Worm (Caenorhabditis elegans) whole organism, young adult: ENCODE measurements around the gene sre-55.

Source experiments
- B0336.3 ChIP-seq: fragments of 200-800 bp; sonication (Bioruptor generic); IDR thresholded peaks from 2 replicates; pipeline ENCODE4 v1.3.6; 2022; ENCODE audit warnings: missing genetic modification characterization, missing compliant biosample characterization
- C17E4.6 ChIP-seq: fragments of 200-800 bp; sonication (Bioruptor generic); IDR thresholded peaks from 2 replicates; pipeline ENCODE4 v1.3.6; 2022; ENCODE audit warnings: missing genetic modification reagents, missing genetic modification characterization, missing compliant biosample characterization
- F23B12.7 ChIP-seq: sonication (generic microtip); optimal IDR thresholded peaks from 2 replicates; lab custom pipeline; 2017; ENCODE audit warnings: missing genetic modification characterization, mild to moderate bottlenecking, missing compliant biosample characterization, antibody characterized with exemption, moderate library complexity; ENCODE audit not compliant: insufficient read depth
- F33H1.4 ChIP-seq: fragments of 200-800 bp; sonication (Bioruptor generic); IDR thresholded peaks from 2 replicates; pipeline ENCODE4 v1.3.6; 2022; ENCODE audit warnings: missing genetic modification reagents, missing genetic modification characterization, missing compliant biosample characterization
- Y53G8AR.9 ChIP-seq: fragments of 200-800 bp; sonication (Bioruptor generic); conservative IDR thresholded peaks from 2 replicates; pipeline ENCODE4 v1.3.6; 2022; ENCODE audit warnings: missing genetic modification reagents, missing genetic modification characterization, missing compliant biosample characterization
- Y79H2A.3 ChIP-seq: fragments of 200-800 bp; sonication (Bioruptor generic); conservative IDR thresholded peaks from 2 replicates; pipeline ENCODE4 v1.3.6; 2022; ENCODE audit warnings: missing genetic modification reagents, missing genetic modification characterization, missing compliant biosample characterization
- ama-1 ChIP-seq, 3 experiments: fragments of 150-350 bp in 1 of 3; sonication (generic microtip) in 2 of 3; optimal IDR thresholded peaks; 2 replicates each; lab custom pipeline; 2014 to 2018; ENCODE audit warnings: missing biosample characterization in 2 of 3, missing genetic modification characterization in 2 of 3, missing genetic modification reagents in 2 of 3
- attf-3 ChIP-seq: fragments of 200-800 bp; sonication (Bioruptor generic); conservative IDR thresholded peaks from 2 replicates; pipeline ENCODE4 v1.3.6; 2022; ENCODE audit warnings: missing genetic modification reagents, missing genetic modification characterization, missing compliant biosample characterization
- attf-6 ChIP-seq: fragments of 200-800 bp; sonication (Bioruptor generic); IDR thresholded peaks from 2 replicates; pipeline ENCODE4 v1.3.6; 2022; ENCODE audit warnings: missing genetic modification reagents, missing genetic modification characterization, missing compliant biosample characterization
- ccch-3 ChIP-seq: fragments of 200-800 bp; sonication (Bioruptor generic); optimal IDR thresholded peaks from 2 replicates; lab custom pipeline; 2018; ENCODE audit warnings: mild to moderate bottlenecking, missing genetic modification characterization, missing compliant biosample characterization
- cebp-1 ChIP-seq, 2 experiments: fragments of 200-800 bp in 1 of 2; sonication (Bioruptor generic) in 1 of 2; sonication (generic microtip) in 1 of 2; IDR thresholded peaks in 1 of 2; optimal IDR thresholded peaks in 1 of 2; 2 replicates each; pipeline versions ENCODE4 v1.3.6 to Lab custom; 2017 to 2022; ENCODE audit warnings: missing compliant biosample characterization in 2 of 2, missing genetic modification characterization in 2 of 2, mild to moderate bottlenecking in 1 of 2, missing genetic modification reagents in 1 of 2, moderate library complexity in 1 of 2
- chd-7 ChIP-seq: sonication (generic microtip); optimal IDR thresholded peaks from 2 replicates; lab custom pipeline; 2016; ENCODE audit warnings: mild to moderate bottlenecking, missing genetic modification characterization, moderate library complexity, missing compliant biosample characterization
- die-1 ChIP-seq: sonication (generic microtip); optimal IDR thresholded peaks from 2 replicates; lab custom pipeline; 2016; ENCODE audit warnings: missing genotype, mild to moderate bottlenecking, missing genetic modification characterization, missing compliant biosample characterization
- dox-1 ChIP-seq: fragments of 200-800 bp; sonication (Bioruptor generic); IDR thresholded peaks from 2 replicates; pipeline ENCODE4 v1.3.6; 2022; ENCODE audit warnings: missing genetic modification reagents, missing genetic modification characterization, missing compliant biosample characterization
- dpff-1 ChIP-seq: sonication (generic microtip); optimal IDR thresholded peaks from 2 replicates; lab custom pipeline; 2017; ENCODE audit warnings: mild to moderate bottlenecking, missing genetic modification characterization, missing compliant biosample characterization
- dpl-1 ChIP-seq: fragments of 150-350 bp; optimal IDR thresholded peaks from 2 replicates; lab custom pipeline; 2014; ENCODE audit warnings: missing biosample characterization, missing genetic modification reagents, missing genetic modification characterization
- ets-4 ChIP-seq: fragments of 200-800 bp; sonication (Bioruptor generic); optimal IDR thresholded peaks from 2 replicates; lab custom pipeline; 2018; ENCODE audit warnings: mild to moderate bottlenecking, missing genetic modification characterization, missing compliant biosample characterization
- him-1 ChIP-seq: sonication (generic microtip); optimal IDR thresholded peaks from 2 replicates; lab custom pipeline; 2016; ENCODE audit warnings: missing genotype, missing genetic modification reagents, missing genetic modification characterization, missing compliant biosample characterization
- hlh-26 ChIP-seq: fragments of 200-800 bp; sonication (Bioruptor generic); conservative IDR thresholded peaks from 2 replicates; pipeline ENCODE4 v1.3.6; 2022; ENCODE audit warnings: missing genetic modification reagents, missing genetic modification characterization, missing compliant biosample characterization
- hmg-1.2 ChIP-seq: fragments of 200-800 bp; sonication (Bioruptor generic); IDR thresholded peaks from 2 replicates; pipeline ENCODE4 v1.3.6; 2022; ENCODE audit warnings: missing genetic modification reagents, missing genetic modification characterization, missing compliant biosample characterization
- let-607 ChIP-seq, 2 experiments: fragments of 200-800 bp in 1 of 2; sonication (Bioruptor generic) in 1 of 2; sonication (generic microtip) in 1 of 2; optimal IDR thresholded peaks; 2 replicates each; lab custom pipeline; 2016 to 2018; ENCODE audit warnings: mild to moderate bottlenecking in 2 of 2, missing compliant biosample characterization in 2 of 2, missing genetic modification characterization in 2 of 2, moderate library complexity in 2 of 2, missing genotype in 1 of 2
- lin-54 ChIP-seq: fragments of 200-800 bp; sonication (Bioruptor generic); optimal IDR thresholded peaks from 2 replicates; lab custom pipeline; 2018; ENCODE audit warnings: mild to moderate bottlenecking, missing genetic modification characterization, missing compliant biosample characterization
- lir-1 ChIP-seq: fragments of 200-800 bp; sonication (Bioruptor generic); conservative IDR thresholded peaks from 2 replicates; pipeline ENCODE4 v1.3.6; 2022; ENCODE audit warnings: missing genetic modification reagents, missing genetic modification characterization, missing compliant biosample characterization
- madf-3 ChIP-seq: fragments of 200-800 bp; sonication (Bioruptor generic); IDR thresholded peaks from 2 replicates; pipeline ENCODE4 v1.3.6; 2022; ENCODE audit warnings: missing genetic modification reagents, missing genetic modification characterization, missing compliant biosample characterization
- mcd-1 ChIP-seq: fragments of 200-800 bp; sonication (Bioruptor generic); IDR thresholded peaks from 2 replicates; pipeline ENCODE4 v1.3.6; 2022; ENCODE audit warnings: missing genetic modification reagents, missing genetic modification characterization, missing compliant biosample characterization
- mel-28 ChIP-seq: sonication (generic microtip); optimal IDR thresholded peaks from 2 replicates; lab custom pipeline; 2016; ENCODE audit warnings: borderline replicate concordance, mild to moderate bottlenecking, missing genetic modification characterization, missing compliant biosample characterization
- mes-4 ChIP-seq: sonication (generic microtip); optimal IDR thresholded peaks from 2 replicates; lab custom pipeline; 2016; ENCODE audit warnings: missing genotype, missing genetic modification characterization, missing compliant biosample characterization
- nhr-80 ChIP-seq: sonication (generic microtip); optimal IDR thresholded peaks from 2 replicates; lab custom pipeline; 2016; ENCODE audit warnings: missing genetic modification characterization, missing compliant biosample characterization
- unc-62 ChIP-seq: fragments of 150-350 bp; optimal IDR thresholded peaks from 2 replicates; lab custom pipeline; 2014; ENCODE audit warnings: missing biosample characterization, missing genetic modification reagents, missing genetic modification characterization
- ztf-28 ChIP-seq: fragments of 200-800 bp; sonication (Bioruptor generic); IDR thresholded peaks from 2 replicates; pipeline ENCODE4 v1.3.6; 2022; ENCODE audit warnings: missing genetic modification reagents, missing genetic modification characterization, missing compliant biosample characterization

Gene sre-55

DNA sequence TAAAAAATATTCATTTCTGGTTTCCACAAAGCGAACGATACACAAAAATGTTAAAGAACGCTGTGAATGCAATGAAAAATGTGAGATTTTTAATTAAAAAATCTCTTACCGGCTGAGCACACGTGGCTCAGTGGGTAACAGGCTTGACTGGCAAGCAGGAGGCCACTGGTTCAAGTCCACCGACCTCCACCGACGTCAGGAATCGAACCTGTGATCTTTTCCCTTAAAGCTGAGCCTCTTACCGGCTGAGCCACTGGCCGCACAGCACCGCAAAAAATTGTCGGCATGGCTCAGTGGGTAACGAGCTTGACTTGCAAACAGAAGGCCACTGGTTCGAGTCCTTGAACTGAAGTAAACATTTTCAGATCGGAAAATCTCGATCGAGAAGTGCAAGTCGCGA, 15.7 kb downstream of the sre-55 start, which contains the start of gene C44C11.6 (continued):
- TF ChIP-seq dpl-1 (GFP tag; lab: Kevin White, UChicago) (no peak), Y53G8AR.9 (GFP tag; lab: Robert Waterston, UW) (no peak)

DNA sequence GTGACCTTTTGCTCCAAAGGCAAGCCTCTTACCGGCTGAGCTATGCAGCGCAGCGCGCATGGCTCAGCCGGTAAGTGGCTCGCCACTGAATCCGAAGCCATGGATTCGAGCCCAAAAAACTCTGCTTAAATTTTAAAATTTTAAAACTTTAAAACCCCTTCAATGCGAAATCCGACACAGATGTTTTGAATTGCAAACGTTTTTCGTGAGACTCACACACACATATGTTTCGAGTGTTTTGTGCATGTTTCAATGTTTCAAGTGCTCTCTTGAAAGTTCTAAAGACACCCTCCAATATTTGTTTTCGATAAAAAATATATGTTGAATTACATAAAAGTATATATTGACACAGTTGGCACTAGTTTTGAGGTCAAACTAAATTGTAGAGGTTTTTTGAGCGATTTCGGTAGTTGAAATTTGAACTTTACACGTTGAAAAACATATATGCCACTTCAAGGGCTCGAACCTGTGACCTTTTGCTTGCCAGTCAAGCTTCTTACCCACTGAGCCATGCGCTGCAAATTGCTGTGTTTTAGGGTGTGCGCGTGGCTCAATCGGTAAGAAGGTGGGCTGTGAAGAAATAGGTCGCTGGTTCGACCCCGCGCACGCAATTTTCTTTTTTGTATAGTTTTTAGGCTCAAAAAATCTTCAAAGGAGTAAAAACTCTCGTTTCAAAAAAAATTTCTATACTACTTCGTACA, 17.3 kb downstream of the sre-55 start:
- TF ChIP-seq him-1 (tag; lab: Kevin White, UChicago): no peak
- TF ChIP-seq mes-4 (tag; lab: Kevin White, UChicago): no peak
- TF ChIP-seq attf-6: no peak
- TF ChIP-seq mcd-1 (GFP tag; lab: Robert Waterston, UW): no peak

DNA sequence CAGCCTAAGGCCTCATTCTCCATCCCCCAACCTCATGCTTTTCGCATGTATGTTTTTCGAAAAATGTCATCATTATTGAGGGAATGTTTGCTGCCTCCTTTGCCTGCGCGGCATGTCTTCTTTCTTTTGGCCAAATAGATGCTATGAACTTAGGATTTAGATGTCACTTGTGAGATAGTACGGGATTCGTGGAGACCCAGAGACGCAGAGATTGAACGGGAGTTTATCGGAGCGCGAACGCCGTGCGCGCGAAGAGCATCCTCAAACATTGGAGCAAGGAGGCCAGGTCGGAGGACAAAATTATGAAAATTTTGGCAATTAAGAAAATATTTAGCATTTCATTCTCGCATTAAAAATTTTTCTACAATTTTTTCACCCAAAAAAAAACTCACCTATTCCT, 19.9 kb downstream of the sre-55 start:
- no peak for TF ChIP-seq ccch-3 (GFP tag; lab: Kevin White, UChicago)
- no peak for TF ChIP-seq chd-7 (tag; lab: Kevin White, UChicago)
- peak; percentile 72 for TF ChIP-seq hmg-1.2 (GFP tag; lab: Robert Waterston, UW)
- no peak for TF ChIP-seq C17E4.6 (GFP tag; lab: Robert Waterston, UW)
- TF ChIP-seq dox-1 (GFP tag; lab: Robert Waterston, UW): no peak
- no peak for TF ChIP-seq madf-3 (GFP tag; lab: Robert Waterston, UW)
- no peak for TF ChIP-seq him-1 (tag; lab: Kevin White, UChicago)
- TF ChIP-seq F23B12.7 (tag; lab: Kevin White, UChicago): no peak

DNA sequence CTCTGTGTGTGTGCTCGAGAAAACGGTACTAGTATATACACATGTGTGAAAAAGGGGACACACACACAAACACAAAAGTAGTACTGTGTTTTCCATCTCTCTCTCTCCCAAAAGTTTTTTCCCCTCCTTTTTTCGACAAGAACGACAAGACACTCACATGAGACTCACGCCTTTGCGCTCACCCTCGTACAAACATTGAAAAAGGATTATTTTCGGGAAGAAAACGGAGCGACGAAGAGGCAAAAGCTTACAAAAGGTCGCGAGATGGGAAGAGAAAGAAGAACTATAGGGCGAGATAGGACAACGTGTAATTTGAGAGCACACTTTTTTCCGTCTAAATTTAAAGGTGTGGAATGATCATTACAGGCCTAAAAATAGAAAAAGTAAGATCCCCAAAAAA, 20.8 kb downstream of the sre-55 start:
- no peak for TF ChIP-seq die-1 (tag; lab: Kevin White, UChicago)
- no peak for TF ChIP-seq cebp-1 (GFP tag; IDR thresholded peaks at IDR 0.05; lab: Robert Waterston, UW)
- TF ChIP-seq cebp-1 (tag; optimal IDR thresholded peaks at IDR 0.05; lab: Kevin White, UChicago): peak; percentile 4
- TF ChIP-seq nhr-80 (tag; lab: Kevin White, UChicago): peak; percentile 45
- TF ChIP-seq attf-3 (GFP tag; lab: Robert Waterston, UW): no peak
- TF ChIP-seq B0336.3 (GFP tag; lab: Robert Waterston, UW): no peak
- TF ChIP-seq, all 124 proteins: peak for 2

DNA sequence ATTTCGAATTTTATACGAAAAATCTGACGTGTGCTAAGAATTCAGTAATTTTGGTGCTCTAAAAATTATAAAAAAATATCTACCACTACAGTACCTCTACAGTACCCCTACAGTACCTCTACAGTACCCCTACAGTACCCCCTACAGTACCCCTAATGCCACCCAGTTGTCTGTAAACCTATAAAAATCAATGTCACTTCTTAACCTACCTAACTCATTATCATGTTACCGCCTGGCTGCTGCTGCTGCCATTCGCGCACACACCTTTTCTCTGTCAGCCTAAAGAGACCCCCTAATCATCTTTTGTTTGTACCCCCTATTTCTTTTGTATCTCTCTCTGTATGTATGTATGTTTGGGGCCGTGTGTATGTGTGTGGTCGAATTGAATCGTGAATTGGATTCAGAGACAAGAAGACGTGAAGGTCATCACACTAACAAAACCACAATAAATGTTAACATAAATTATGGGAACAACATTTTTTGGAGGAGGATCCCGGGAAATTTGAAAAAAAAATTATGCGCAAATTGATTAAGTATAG, 21.7 kb downstream of the sre-55 start:
- TF ChIP-seq dpff-1 (tag; lab: Kevin White, UChicago) (no peak), ztf-28 (GFP tag; lab: Robert Waterston, UW) (no peak), mel-28 (tag; lab: Kevin White, UChicago) (no peak), hlh-26 (GFP tag; lab: Robert Waterston, UW) (no peak), lin-54 (GFP tag; lab: Kevin White, UChicago) (no peak), let-607 (tag; optimal IDR thresholded peaks at IDR 0.05; lab: Kevin White, UChicago) (no peak), die-1 (tag; lab: Kevin White, UChicago) (no peak), ets-4 (no peak), chd-7 (tag; lab: Kevin White, UChicago) (no peak), ama-1 (optimal IDR thresholded peaks at IDR 0.05; lab: Kevin White, UChicago) (no peak), ama-1 (GFP tag; optimal IDR thresholded peaks at IDR 0.05; lab: Kevin White, UChicago) (no peak), F33H1.4 (GFP tag; lab: Robert Waterston, UW) (no peak), unc-62 (GFP tag; lab: Kevin White, UChicago) (no peak), Y79H2A.3 (GFP tag; lab: Robert Waterston, UW) (no peak), lir-1 (GFP tag; lab: Robert Waterston, UW) (no peak)
